Worm (Caenorhabditis elegans) whole organism, young adult: Measurements from ENCODE around the gene fmo-4.

ENCODE experiments used
- B0261.1 ChIP-seq: sonication (generic microtip); optimal IDR thresholded peaks from 2 replicates; lab custom pipeline; 2016; ENCODE audit warnings: mild to moderate bottlenecking, missing genetic modification characterization, moderate library complexity, missing compliant biosample characterization
- C06A6.2 ChIP-seq: fragments of 200-800 bp; sonication (Bioruptor generic); conservative IDR thresholded peaks from 2 replicates; pipeline ENCODE4 v1.3.6; 2022; ENCODE audit warnings: missing genetic modification characterization, missing compliant biosample characterization
- C17E4.6 ChIP-seq: fragments of 200-800 bp; sonication (Bioruptor generic); IDR thresholded peaks from 2 replicates; pipeline ENCODE4 v1.3.6; 2022; ENCODE audit warnings: missing genetic modification reagents, missing genetic modification characterization, missing compliant biosample characterization
- F10E7.11 ChIP-seq: sonication (generic microtip); optimal IDR thresholded peaks from 2 replicates; lab custom pipeline; 2017; ENCODE audit warnings: mild to moderate bottlenecking, missing genetic modification characterization, moderate library complexity, missing compliant biosample characterization
- F33H1.4 ChIP-seq: fragments of 200-800 bp; sonication (Bioruptor generic); IDR thresholded peaks from 2 replicates; pipeline ENCODE4 v1.3.6; 2022; ENCODE audit warnings: missing genetic modification reagents, missing genetic modification characterization, missing compliant biosample characterization
- F37B4.10 ChIP-seq: fragments of 200-800 bp; sonication (Bioruptor generic); IDR thresholded peaks from 2 replicates; pipeline ENCODE4 v1.3.6; 2022; ENCODE audit warnings: missing genetic modification characterization, missing compliant biosample characterization
- F52B5.7 ChIP-seq: sonication (generic microtip); optimal IDR thresholded peaks from 2 replicates; lab custom pipeline; 2016; ENCODE audit warnings: mild to moderate bottlenecking, missing genetic modification characterization, missing compliant biosample characterization
- F55B11.4 ChIP-seq: sonication (generic microtip); optimal IDR thresholded peaks from 2 replicates; lab custom pipeline; 2016; ENCODE audit warnings: missing compliant biosample characterization, missing genetic modification characterization, borderline replicate concordance; ENCODE audit not compliant: insufficient read depth
- F57A8.1 ChIP-seq: fragments of 200-800 bp; sonication (Bioruptor generic); optimal IDR thresholded peaks from 2 replicates; lab custom pipeline; 2018; ENCODE audit warnings: mild to moderate bottlenecking, missing genetic modification characterization, moderate library complexity, missing compliant biosample characterization
- T07F8.4 ChIP-seq: sonication (generic microtip); optimal IDR thresholded peaks from 2 replicates; lab custom pipeline; 2016; ENCODE audit warnings: mild to moderate bottlenecking, missing genetic modification characterization, moderate library complexity, missing compliant biosample characterization
- Y79H2A.3 ChIP-seq: fragments of 200-800 bp; sonication (Bioruptor generic); conservative IDR thresholded peaks from 2 replicates; pipeline ENCODE4 v1.3.6; 2022; ENCODE audit warnings: missing genetic modification reagents, missing genetic modification characterization, missing compliant biosample characterization
- ama-1 ChIP-seq, 3 experiments: fragments of 150-350 bp in 1 of 3; sonication (generic microtip) in 2 of 3; optimal IDR thresholded peaks; 2 replicates each; lab custom pipeline; 2014 to 2018; ENCODE audit warnings: missing biosample characterization in 2 of 3, missing genetic modification characterization in 2 of 3, missing genetic modification reagents in 2 of 3
- aptf-3 ChIP-seq: fragments of 200-800 bp; sonication (Bioruptor generic); IDR thresholded peaks from 2 replicates; pipeline ENCODE4 v1.3.6; 2022; ENCODE audit warnings: missing genetic modification characterization, missing compliant biosample characterization
- athp-1 ChIP-seq: sonication (generic microtip); optimal IDR thresholded peaks from 2 replicates; lab custom pipeline; 2017; ENCODE audit warnings: mild to moderate bottlenecking, missing genetic modification characterization, missing compliant biosample characterization
- attf-3 ChIP-seq: fragments of 200-800 bp; sonication (Bioruptor generic); conservative IDR thresholded peaks from 2 replicates; pipeline ENCODE4 v1.3.6; 2022; ENCODE audit warnings: missing genetic modification reagents, missing genetic modification characterization, missing compliant biosample characterization
- attf-6 ChIP-seq: fragments of 200-800 bp; sonication (Bioruptor generic); IDR thresholded peaks from 2 replicates; pipeline ENCODE4 v1.3.6; 2022; ENCODE audit warnings: missing genetic modification reagents, missing genetic modification characterization, missing compliant biosample characterization
- bed-2 ChIP-seq: fragments of 200-800 bp; sonication (Bioruptor generic); IDR thresholded peaks from 2 replicates; pipeline ENCODE4 v1.3.6; 2022; ENCODE audit warnings: missing genetic modification reagents, missing genetic modification characterization, missing compliant biosample characterization
- ccch-3 ChIP-seq: fragments of 200-800 bp; sonication (Bioruptor generic); optimal IDR thresholded peaks from 2 replicates; lab custom pipeline; 2018; ENCODE audit warnings: mild to moderate bottlenecking, missing genetic modification characterization, missing compliant biosample characterization
- cebp-1 ChIP-seq, 2 experiments: fragments of 200-800 bp in 1 of 2; sonication (Bioruptor generic) in 1 of 2; sonication (generic microtip) in 1 of 2; IDR thresholded peaks in 1 of 2; optimal IDR thresholded peaks in 1 of 2; 2 replicates each; pipeline versions ENCODE4 v1.3.6 to Lab custom; 2017 to 2022; ENCODE audit warnings: missing compliant biosample characterization in 2 of 2, missing genetic modification characterization in 2 of 2, mild to moderate bottlenecking in 1 of 2, missing genetic modification reagents in 1 of 2, moderate library complexity in 1 of 2
- die-1 ChIP-seq: sonication (generic microtip); optimal IDR thresholded peaks from 2 replicates; lab custom pipeline; 2016; ENCODE audit warnings: missing genotype, mild to moderate bottlenecking, missing genetic modification characterization, missing compliant biosample characterization
- dox-1 ChIP-seq: fragments of 200-800 bp; sonication (Bioruptor generic); IDR thresholded peaks from 2 replicates; pipeline ENCODE4 v1.3.6; 2022; ENCODE audit warnings: missing genetic modification reagents, missing genetic modification characterization, missing compliant biosample characterization
- efl-1 ChIP-seq: fragments of 150-350 bp; optimal IDR thresholded peaks from 2 replicates; lab custom pipeline; 2014; ENCODE audit warnings: missing biosample characterization, missing genetic modification reagents, missing genetic modification characterization
- egl-44 ChIP-seq: fragments of 200-800 bp; sonication (Bioruptor generic); IDR thresholded peaks from 2 replicates; pipeline ENCODE4 v1.3.6; 2022; ENCODE audit warnings: missing genetic modification reagents, missing genetic modification characterization, missing compliant biosample characterization
- ets-4 ChIP-seq: fragments of 200-800 bp; sonication (Bioruptor generic); optimal IDR thresholded peaks from 2 replicates; lab custom pipeline; 2018; ENCODE audit warnings: mild to moderate bottlenecking, missing genetic modification characterization, missing compliant biosample characterization
- hlh-26 ChIP-seq: fragments of 200-800 bp; sonication (Bioruptor generic); conservative IDR thresholded peaks from 2 replicates; pipeline ENCODE4 v1.3.6; 2022; ENCODE audit warnings: missing genetic modification reagents, missing genetic modification characterization, missing compliant biosample characterization
- hmg-1.2 ChIP-seq: fragments of 200-800 bp; sonication (Bioruptor generic); IDR thresholded peaks from 2 replicates; pipeline ENCODE4 v1.3.6; 2022; ENCODE audit warnings: missing genetic modification reagents, missing genetic modification characterization, missing compliant biosample characterization
- hmg-20 ChIP-seq: fragments of 200-800 bp; sonication (Bioruptor generic); IDR thresholded peaks from 2 replicates; pipeline ENCODE4 v1.3.6; 2022; ENCODE audit warnings: missing genetic modification reagents, missing genetic modification characterization, missing compliant biosample characterization
- lag-1 ChIP-seq: fragments of 200-800 bp; sonication (Bioruptor generic); IDR thresholded peaks from 2 replicates; pipeline ENCODE4 v1.3.6; 2022; ENCODE audit warnings: missing genetic modification reagents, missing genetic modification characterization, missing compliant biosample characterization
- lin-26 ChIP-seq: fragments of 200-800 bp; sonication (Bioruptor generic); IDR thresholded peaks from 2 replicates; pipeline ENCODE4 v1.3.6; 2022; ENCODE audit warnings: missing genetic modification reagents, missing genetic modification characterization, missing compliant biosample characterization
- madf-3 ChIP-seq: fragments of 200-800 bp; sonication (Bioruptor generic); IDR thresholded peaks from 2 replicates; pipeline ENCODE4 v1.3.6; 2022; ENCODE audit warnings: missing genetic modification reagents, missing genetic modification characterization, missing compliant biosample characterization
- mel-28 ChIP-seq: sonication (generic microtip); optimal IDR thresholded peaks from 2 replicates; lab custom pipeline; 2016; ENCODE audit warnings: borderline replicate concordance, mild to moderate bottlenecking, missing genetic modification characterization, missing compliant biosample characterization
- mes-4 ChIP-seq: sonication (generic microtip); optimal IDR thresholded peaks from 2 replicates; lab custom pipeline; 2016; ENCODE audit warnings: missing genotype, missing genetic modification characterization, missing compliant biosample characterization
- nhr-120 ChIP-seq: fragments of 200-800 bp; sonication (Bioruptor generic); IDR thresholded peaks from 2 replicates; pipeline ENCODE4 v1.3.6; 2022; ENCODE audit warnings: missing genetic modification characterization, missing compliant biosample characterization
- nhr-179 ChIP-seq: sonication (generic microtip); optimal IDR thresholded peaks from 2 replicates; lab custom pipeline; 2016; ENCODE audit warnings: mild to moderate bottlenecking, missing genetic modification characterization, missing compliant biosample characterization
- nhr-27 ChIP-seq: fragments of 200-800 bp; sonication (Bioruptor generic); optimal IDR thresholded peaks from 2 replicates; lab custom pipeline; 2018; ENCODE audit warnings: mild to moderate bottlenecking, missing genetic modification characterization, moderate library complexity, missing compliant biosample characterization
- nhr-90 ChIP-seq: sonication (generic microtip); optimal IDR thresholded peaks from 2 replicates; lab custom pipeline; 2016; ENCODE audit warnings: missing genotype, mild to moderate bottlenecking, missing genetic modification characterization, missing compliant biosample characterization
- pbrm-1 ChIP-seq: fragments of 200-800 bp; sonication (Bioruptor generic); IDR thresholded peaks from 2 replicates; pipeline ENCODE4 v1.3.6; 2022; ENCODE audit warnings: missing genetic modification reagents, missing genetic modification characterization, missing compliant biosample characterization
- repo-1 ChIP-seq: sonication (generic microtip); optimal IDR thresholded peaks from 2 replicates; lab custom pipeline; 2017; ENCODE audit warnings: mild to moderate bottlenecking, missing genetic modification characterization, missing compliant biosample characterization
- sea-2 ChIP-seq: fragments of 200-800 bp; sonication (Bioruptor generic); IDR thresholded peaks from 2 replicates; pipeline ENCODE4 v1.3.6; 2022; ENCODE audit warnings: missing genetic modification characterization, missing compliant biosample characterization
- tbx-9 ChIP-seq: sonication (generic microtip); optimal IDR thresholded peaks from 2 replicates; lab custom pipeline; 2016; ENCODE audit warnings: borderline replicate concordance, missing genetic modification characterization, inconsistent platforms, missing compliant biosample characterization
- xnd-1 ChIP-seq: sonication (generic microtip); optimal IDR thresholded peaks from 2 replicates; lab custom pipeline; 2016; ENCODE audit warnings: missing genotype, missing genetic modification reagents, missing genetic modification characterization, missing compliant biosample characterization
- zfh-2 ChIP-seq: fragments of 200-800 bp; sonication (Bioruptor generic); conservative IDR thresholded peaks from 2 replicates; pipeline ENCODE4 v1.3.6; 2022; ENCODE audit warnings: missing genetic modification reagents, missing genetic modification characterization, missing compliant biosample characterization
- ztf-3 ChIP-seq: fragments of 200-800 bp; sonication (Bioruptor generic); optimal IDR thresholded peaks from 2 replicates; lab custom pipeline; 2018; ENCODE audit warnings: mild to moderate bottlenecking, missing genetic modification characterization, missing compliant biosample characterization

Gene fmo-4

DNA sequence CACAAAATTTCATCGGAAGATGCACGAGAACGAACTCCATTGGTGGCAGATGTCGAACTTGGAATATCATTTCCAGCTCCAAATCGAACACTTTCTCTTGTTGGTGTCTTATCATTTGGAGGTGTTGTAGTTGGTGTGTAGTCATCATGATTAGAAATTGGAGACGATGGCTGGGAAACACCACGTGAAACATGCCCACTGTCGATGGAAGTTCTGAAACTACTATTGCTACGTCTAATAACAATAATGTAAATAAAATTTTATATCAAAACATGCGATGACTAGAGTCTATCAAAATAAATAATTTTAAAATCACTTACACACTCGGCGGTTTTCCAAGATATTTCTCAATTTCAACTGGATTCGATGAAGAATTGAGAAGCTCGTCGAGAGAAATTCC, 45.8 kb upstream of the fmo-4 start:
- TF ChIP-seq F37B4.10 (GFP tag; lab: Robert Waterston, UW) (0 out of 2 replicates have a peak, but pooled peaks have one; percentile 77), attf-6 (0 out of 2 replicates have a peak, but pooled peaks have one; percentile 17), dox-1 (GFP tag; lab: Robert Waterston, UW) (no peak)

DNA sequence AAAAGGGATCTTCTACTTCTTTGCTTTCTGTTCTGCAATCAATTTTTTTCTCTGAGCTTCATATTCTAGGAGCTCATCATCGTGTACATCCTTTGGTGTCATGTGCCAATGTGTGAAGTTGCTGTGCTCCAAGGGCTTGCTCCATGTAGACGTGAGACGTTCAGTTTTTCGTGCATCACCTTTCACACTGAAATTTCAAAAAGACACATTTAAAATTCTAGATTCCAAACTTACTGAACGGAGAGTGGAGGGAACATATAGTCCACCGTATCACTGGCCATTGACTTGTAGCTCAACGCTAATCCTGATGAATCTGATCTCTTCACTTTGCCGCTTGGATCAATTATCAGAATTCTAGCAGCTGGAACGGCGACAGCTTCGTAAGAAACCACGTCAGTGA, 44.3 kb upstream of the fmo-4 start:
- TF ChIP-seq ets-4 (GFP tag; lab: Kevin White, UChicago) (no peak), C06A6.2 (GFP tag; lab: Robert Waterston, UW) (0 out of 2 replicates have a peak, but pooled peaks have one; percentile 32), repo-1 (peak; percentile 23)

DNA sequence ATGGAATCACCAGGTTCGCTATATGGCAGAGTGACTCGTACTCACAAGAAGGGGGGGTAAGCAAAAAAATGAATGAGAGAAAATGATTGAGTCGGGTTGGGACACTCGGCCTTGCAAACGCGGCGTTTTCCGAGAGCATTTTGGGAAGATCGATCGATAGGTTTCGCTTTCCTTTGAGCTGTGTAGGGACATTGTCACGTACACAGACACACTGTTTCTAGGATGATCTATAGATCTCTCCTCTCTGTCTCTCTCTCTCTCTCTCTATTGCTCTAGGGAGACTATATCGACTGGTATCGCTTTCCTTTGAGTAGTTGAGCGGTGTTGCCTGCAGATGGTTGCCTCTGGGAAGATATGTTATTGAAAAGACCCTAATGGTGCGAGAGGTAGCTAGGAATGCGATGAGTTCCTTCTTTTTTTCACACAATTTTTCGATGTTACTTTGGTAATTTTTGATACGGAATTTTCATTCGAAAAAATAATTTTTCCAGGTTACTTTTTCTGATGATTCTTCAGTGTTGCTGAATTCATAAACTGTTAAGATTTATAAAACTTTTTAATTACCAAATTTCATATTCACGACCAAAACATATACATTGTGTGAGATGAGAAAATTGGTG, 43.3 kb upstream of the fmo-4 start, which contains the start of gene H37A05.4:
Gene H37A05.4 (minus strand): TSS at position 51 of the 620 bp plus-strand sequence.
- TF ChIP-seq ama-1 (optimal IDR thresholded peaks at IDR 0.05; lab: Kevin White, UChicago) (peak; percentile 66), ama-1 (GFP tag; optimal IDR thresholded peaks at IDR 0.05; lab: Kevin White, UChicago) (peak; percentile 8 to 62), madf-3 (GFP tag; lab: Robert Waterston, UW) (peak; percentile 35; the same call in 1 of the 2 replicates), egl-44 (GFP tag; lab: Robert Waterston, UW) (peak; percentile 56; the same call in 1 of the 2 replicates), die-1 (tag; lab: Kevin White, UChicago) (peak; percentile 30), F57A8.1 (GFP tag; lab: Kevin White, UChicago) (no peak), mel-28 (tag; lab: Kevin White, UChicago) (no peak), ets-4 (GFP tag; lab: Kevin White, UChicago) (no peak), ccch-3 (GFP tag; lab: Kevin White, UChicago) (no peak), lin-26 (GFP tag; lab: Robert Waterston, UW) (peak; percentile 54), T07F8.4 (tag; lab: Kevin White, UChicago) (no peak), bed-2 (GFP tag; lab: Robert Waterston, UW) (no peak), nhr-120 (GFP tag; lab: Robert Waterston, UW) (no peak), athp-1 (tag; lab: Kevin White, UChicago) (peak; percentile 89), F52B5.7 (tag; lab: Kevin White, UChicago) (peak; percentile 86), attf-3 (GFP tag; lab: Robert Waterston, UW) (no peak), F10E7.11 (tag; lab: Kevin White, UChicago) (peak; percentile 57), nhr-90 (tag; lab: Kevin White, UChicago) (peak; percentile 51), pbrm-1 (no peak; the same call in 1 of the 2 replicates), aptf-3 (GFP tag; lab: Robert Waterston, UW) (peak; percentile 94; the same call in 1 of the 2 replicates), hmg-1.2 (GFP tag; lab: Robert Waterston, UW) (peak; percentile 52), Y79H2A.3 (0 out of 2 replicates have a peak, but pooled peaks have one; percentile 14), hlh-26 (GFP tag; lab: Robert Waterston, UW) (no peak), tbx-9 (no peak), mes-4 (tag; lab: Kevin White, UChicago) (no peak), C17E4.6 (GFP tag; lab: Robert Waterston, UW) (no peak), hmg-20 (peak; percentile 25), zfh-2 (GFP tag; lab: Robert Waterston, UW) (0 out of 2 replicates have a peak, but pooled peaks have one; percentile 20), cebp-1 (GFP tag; IDR thresholded peaks at IDR 0.05; lab: Robert Waterston, UW) (no peak), cebp-1 (tag; optimal IDR thresholded peaks at IDR 0.05; lab: Kevin White, UChicago) (peak; percentile 81), efl-1 (GFP tag; lab: Kevin White, UChicago) (no peak), sea-2 (GFP tag; lab: Robert Waterston, UW) (peak; percentile 15; the same call in 1 of the 2 replicates), F55B11.4 (tag; lab: Kevin White, UChicago) (no peak), nhr-179 (tag; lab: Kevin White, UChicago) (no peak), lag-1 (no peak), F33H1.4 (GFP tag; lab: Robert Waterston, UW) (0 out of 2 replicates have a peak, but pooled peaks have one; percentile 11), nhr-27 (peak; percentile 50), ztf-3 (GFP tag; lab: Kevin White, UChicago) (no peak), xnd-1 (tag; lab: Kevin White, UChicago) (no peak), B0261.1 (tag; lab: Kevin White, UChicago) (no peak)
